Fruit fly (Drosophila melanogaster) whole organism, prepupa: Measurements from ENCODE around the gene CG4911.

Experiments used
- Blimp-1 ChIP-seq: fragments of 200-800 bp; sonication (Bioruptor generic); optimal IDR thresholded peaks from 3 replicates; lab custom pipeline; 2017; ENCODE audit warnings: missing biosample characterization, missing genetic modification characterization, mild to moderate bottlenecking, moderate library complexity, missing genetic modification reagents
- CG10631 ChIP-seq: fragments of 200-800 bp; sonication (Bioruptor generic); optimal IDR thresholded peaks from 2 replicates; lab custom pipeline; 2016; ENCODE audit warnings: missing biosample characterization, missing genetic modification characterization
- CG10669 ChIP-seq: fragments of 200-800 bp; sonication (Bioruptor generic); optimal IDR thresholded peaks from 3 replicates; lab custom pipeline; 2018; ENCODE audit warnings: missing biosample characterization, mild to moderate bottlenecking, missing genetic modification characterization, moderate library complexity
- CG11294 ChIP-seq: fragments of 200-800 bp; sonication (Bioruptor generic); IDR thresholded peaks from 2 replicates; pipeline ENCODE4 v1.3.6; 2022; ENCODE audit warnings: missing biosample characterization, missing genetic modification characterization
- CG11762 ChIP-seq: fragments of 200-800 bp; sonication (Bioruptor generic); optimal IDR thresholded peaks from 3 replicates; lab custom pipeline; 2016; ENCODE audit warnings: missing biosample characterization, missing genetic modification characterization; ENCODE audit not compliant: insufficient read depth
- CG11902 ChIP-seq: fragments of 200-800 bp; sonication (Bioruptor generic); optimal IDR thresholded peaks from 3 replicates; lab custom pipeline; 2016; ENCODE audit warnings: missing biosample characterization, missing genetic modification characterization
- CG15336 ChIP-seq: fragments of 200-800 bp; sonication (Bioruptor generic); IDR thresholded peaks from 2 replicates; pipeline ENCODE4 v1.3.6; 2022; ENCODE audit warnings: missing biosample characterization, missing genetic modification characterization
- CG1621 ChIP-seq: fragments of 200-800 bp; sonication (Bioruptor generic); optimal IDR thresholded peaks from 3 replicates; lab custom pipeline; 2018; ENCODE audit warnings: missing biosample characterization, mild to moderate bottlenecking, missing genetic modification characterization
- CG16779 ChIP-seq: fragments of 200-800 bp; sonication (Bioruptor generic); optimal IDR thresholded peaks from 3 replicates; lab custom pipeline; 2017; ENCODE audit warnings: missing biosample characterization, mild to moderate bottlenecking, missing genetic modification characterization
- CG3032 ChIP-seq: fragments of 200-800 bp; optimal IDR thresholded peaks from 2 replicates; lab custom pipeline; 2019; ENCODE audit warnings: missing biosample characterization, mild to moderate bottlenecking, missing genetic modification characterization, moderate library complexity
- CG31627 ChIP-seq: fragments of 200-800 bp; sonication (Bioruptor generic); optimal IDR thresholded peaks from 3 replicates; lab custom pipeline; 2016; ENCODE audit warnings: missing biosample characterization, missing genetic modification characterization
- CG34406 ChIP-seq: fragments of 200-800 bp; sonication (Bioruptor generic); optimal IDR thresholded peaks from 3 replicates; lab custom pipeline; 2016; ENCODE audit warnings: missing biosample characterization, missing genetic modification characterization
- CG3919 ChIP-seq: fragments of 200-800 bp; sonication (Bioruptor generic); optimal IDR thresholded peaks from 3 replicates; lab custom pipeline; 2016; ENCODE audit warnings: missing biosample characterization, missing genetic modification characterization
- CG4318 ChIP-seq: fragments of 200-800 bp; sonication (Bioruptor generic); optimal IDR thresholded peaks from 3 replicates; lab custom pipeline; 2017; ENCODE audit warnings: missing biosample characterization, mild to moderate bottlenecking, missing genetic modification characterization
- CG6163 ChIP-seq: fragments of 200-800 bp; sonication (Bioruptor generic); IDR thresholded peaks from 3 replicates; pipeline ENCODE4 v1.3.6; 2022; ENCODE audit warnings: missing biosample characterization, missing genetic modification characterization
- CG6276 ChIP-seq: fragments of 200-800 bp; sonication (Bioruptor generic); optimal IDR thresholded peaks from 2 replicates; lab custom pipeline; 2017; ENCODE audit warnings: missing biosample characterization, mild to moderate bottlenecking, missing genetic modification characterization
- CG6792 ChIP-seq: fragments of 200-800 bp; sonication (Bioruptor generic); optimal IDR thresholded peaks from 3 replicates; lab custom pipeline; 2016; ENCODE audit warnings: missing biosample characterization, missing genetic modification characterization
- CG6808 ChIP-seq: fragments of 200-800 bp; sonication (Bioruptor generic); optimal IDR thresholded peaks from 3 replicates; lab custom pipeline; 2017; ENCODE audit warnings: missing biosample characterization, missing genetic modification characterization, mild to moderate bottlenecking, moderate library complexity, missing genetic modification reagents
- CG6854 ChIP-seq: fragments of 200-800 bp; sonication (Bioruptor generic); optimal IDR thresholded peaks from 2 replicates; lab custom pipeline; 2017; ENCODE audit warnings: missing biosample characterization, mild to moderate bottlenecking, missing genetic modification characterization
- CG7368 ChIP-seq: fragments of 200-800 bp; sonication (Bioruptor generic); optimal IDR thresholded peaks from 3 replicates; lab custom pipeline; 2016; ENCODE audit warnings: missing biosample characterization, missing genetic modification characterization
- CG8119 ChIP-seq: fragments of 200-800 bp; sonication (Bioruptor generic); IDR thresholded peaks from 3 replicates; pipeline ENCODE4 v1.3.6; 2022; ENCODE audit warnings: missing biosample characterization, missing genetic modification characterization
- CG8319 ChIP-seq: fragments of 200-800 bp; sonication (Bioruptor generic); optimal IDR thresholded peaks from 3 replicates; lab custom pipeline; 2016; ENCODE audit warnings: missing biosample characterization, missing genetic modification characterization
- CG8632 ChIP-seq: fragments of 200-800 bp; sonication (Bioruptor generic); optimal IDR thresholded peaks from 3 replicates; lab custom pipeline; 2016; ENCODE audit warnings: missing biosample characterization, missing genetic modification characterization
- CG9139 ChIP-seq: fragments of 200-800 bp; sonication (Bioruptor generic); optimal IDR thresholded peaks from 3 replicates; lab custom pipeline; 2017; ENCODE audit warnings: missing biosample characterization, mild to moderate bottlenecking, missing genetic modification characterization
- Eip75B ChIP-seq: fragments of 200-800 bp; sonication (Bioruptor generic); optimal IDR thresholded peaks from 3 replicates; lab custom pipeline; 2016; ENCODE audit warnings: missing biosample characterization, missing genetic modification characterization
- Eip78C ChIP-seq: fragments of 200-800 bp; sonication (Bioruptor generic); peaks from one replicate; lab custom pipeline; 2016; ENCODE audit warnings: missing biosample characterization, missing genetic modification characterization
- Eip93F ChIP-seq: fragments of 200-800 bp; sonication (Bioruptor generic); optimal IDR thresholded peaks from 2 replicates; lab custom pipeline; 2016; ENCODE audit warnings: missing biosample characterization, mild to moderate bottlenecking, missing genetic modification characterization
- Ets21C ChIP-seq: fragments of 200-800 bp; sonication (Bioruptor generic); optimal IDR thresholded peaks from 3 replicates; lab custom pipeline; 2016; ENCODE audit warnings: missing biosample characterization, missing genetic modification characterization
- Ets96B ChIP-seq: fragments of 200-800 bp; optimal IDR thresholded peaks from 2 replicates; lab custom pipeline; 2019; ENCODE audit warnings: missing biosample characterization, mild to moderate bottlenecking, missing genetic modification characterization, moderate library complexity
- Gug ChIP-seq: fragments of 200-800 bp; sonication (Bioruptor generic); IDR thresholded peaks from 2 replicates; pipeline ENCODE4 v1.3.6; 2022; ENCODE audit warnings: missing biosample characterization, missing genetic modification characterization
- Hr38 ChIP-seq: sonication (Bioruptor generic); optimal IDR thresholded peaks from 2 replicates; lab custom pipeline; 2016; ENCODE audit warnings: missing biosample characterization, missing genetic modification characterization
- Hr39 ChIP-seq: fragments of 200-800 bp; sonication (Bioruptor generic); optimal IDR thresholded peaks from 2 replicates; lab custom pipeline; 2016; ENCODE audit warnings: missing biosample characterization, missing genetic modification characterization
- Hr4 ChIP-seq: fragments of 200-800 bp; sonication (Bioruptor generic); optimal IDR thresholded peaks from 3 replicates; lab custom pipeline; 2016; ENCODE audit warnings: missing biosample characterization, missing genetic modification characterization
- Lpt ChIP-seq: fragments of 200-800 bp; sonication (Bioruptor generic); optimal IDR thresholded peaks from 3 replicates; lab custom pipeline; 2016; ENCODE audit warnings: missing biosample characterization, missing genetic modification characterization
- Met ChIP-seq: fragments of 200-800 bp; sonication (Bioruptor generic); optimal IDR thresholded peaks from 3 replicates; lab custom pipeline; 2016; ENCODE audit warnings: missing biosample characterization, missing genetic modification characterization
- OdsH ChIP-seq: fragments of 200-800 bp; sonication (Bioruptor generic); optimal IDR thresholded peaks from 3 replicates; lab custom pipeline; 2016; ENCODE audit warnings: missing biosample characterization, missing genetic modification characterization
- Smox ChIP-seq: fragments of 200-800 bp; sonication (Bioruptor generic); optimal IDR thresholded peaks from 3 replicates; lab custom pipeline; 2016; ENCODE audit warnings: missing biosample characterization, missing genetic modification characterization
- Sox102F ChIP-seq: fragments of 200-800 bp; sonication (Bioruptor generic); optimal IDR thresholded peaks from 2 replicates; lab custom pipeline; 2016; ENCODE audit warnings: missing biosample characterization, mild to moderate bottlenecking, missing genetic modification characterization
- Sox14 ChIP-seq: fragments of 200-800 bp; sonication (Bioruptor generic); optimal IDR thresholded peaks from 3 replicates; lab custom pipeline; 2016; ENCODE audit warnings: missing biosample characterization, missing genetic modification characterization
- achi ChIP-seq: fragments of 200-800 bp; sonication (Bioruptor generic); optimal IDR thresholded peaks from 3 replicates; lab custom pipeline; 2016; ENCODE audit warnings: missing biosample characterization, missing genetic modification characterization
- acj6 ChIP-seq: fragments of 200-800 bp; sonication (Bioruptor generic); optimal IDR thresholded peaks from 3 replicates; lab custom pipeline; 2016; ENCODE audit warnings: missing biosample characterization, missing genetic modification characterization
- cyc ChIP-seq: fragments of 200-800 bp; sonication (Bioruptor generic); optimal IDR thresholded peaks from 3 replicates; lab custom pipeline; 2016; ENCODE audit warnings: missing biosample characterization, missing genetic modification characterization
- eg ChIP-seq: fragments of 200-800 bp; sonication (Bioruptor generic); IDR thresholded peaks from 3 replicates; pipeline ENCODE4 v1.3.6; 2022; ENCODE audit warnings: missing biosample characterization, missing genetic modification characterization
- esn ChIP-seq: fragments of 200-800 bp; sonication (Bioruptor generic); optimal IDR thresholded peaks from 2 replicates; lab custom pipeline; 2016; ENCODE audit warnings: missing biosample characterization, mild to moderate bottlenecking, missing genetic modification characterization, moderate library complexity
- fd85E ChIP-seq: fragments of 200-800 bp; sonication (Bioruptor generic); optimal IDR thresholded peaks from 3 replicates; lab custom pipeline; 2016; ENCODE audit warnings: missing biosample characterization, missing genetic modification characterization
- lz ChIP-seq: fragments of 200-800 bp; sonication (Bioruptor generic); optimal IDR thresholded peaks from 3 replicates; lab custom pipeline; 2016; ENCODE audit warnings: missing biosample characterization, missing genetic modification characterization
- net ChIP-seq: fragments of 200-800 bp; sonication (Bioruptor generic); optimal IDR thresholded peaks from 3 replicates; lab custom pipeline; 2016; ENCODE audit warnings: missing biosample characterization, missing genetic modification characterization
- spab ChIP-seq: fragments of 200-800 bp; sonication (Bioruptor generic); optimal IDR thresholded peaks from 2 replicates; lab custom pipeline; 2017; ENCODE audit warnings: missing biosample characterization, mild to moderate bottlenecking, missing genetic modification characterization, missing genetic modification reagents
- svp ChIP-seq: fragments of 200-800 bp; sonication (Bioruptor generic); peaks from one replicate; lab custom pipeline; 2016; ENCODE audit warnings: missing biosample characterization, missing genetic modification characterization
- topi ChIP-seq: fragments of 200-800 bp; sonication (Bioruptor generic); optimal IDR thresholded peaks from 3 replicates; lab custom pipeline; 2016; ENCODE audit warnings: missing biosample characterization, missing genetic modification characterization
- vri ChIP-seq: fragments of 200-800 bp; sonication (Bioruptor generic); optimal IDR thresholded peaks from 3 replicates; lab custom pipeline; 2016; ENCODE audit warnings: missing biosample characterization, mild to moderate bottlenecking, missing genetic modification characterization

The CG4911 gene

dm6 chr3L:9055870-9056807, 16.4 kb downstream of the CG4911 start:
- no peak for TF ChIP-seq CG8119 (GFP tag; lab: Robert Waterston, UW)
- TF ChIP-seq CG31627, result no peak
- no peak for TF ChIP-seq Smox (GFP tag; lab: Kevin White, UChicago)
- no peak for TF ChIP-seq CG7368 (GFP tag; lab: Kevin White, UChicago)
- no peak for TF ChIP-seq CG9139 (GFP tag; lab: Kevin White, UChicago)
- no peak for TF ChIP-seq CG1621 (tag; lab: Kevin White, UChicago)
- no peak for TF ChIP-seq Eip93F (GFP tag; lab: Kevin White, UChicago)
- TF ChIP-seq Gug, result no peak
- TF ChIP-seq Lpt (GFP tag; lab: Kevin White, UChicago), result peak; percentile 65
- TF ChIP-seq acj6, result no peak
- no peak for TF ChIP-seq CG34406 (GFP tag; lab: Kevin White, UChicago)
- no peak for TF ChIP-seq CG11294
- no peak for TF ChIP-seq Hr39
- no peak for TF ChIP-seq cyc
- no peak for TF ChIP-seq Sox14 (GFP tag; lab: Kevin White, UChicago)
- no peak for TF ChIP-seq Sox102F
- TF ChIP-seq CG3032 (tag; lab: Kevin White, UChicago), result no peak
- TF ChIP-seq fd85E (GFP tag; lab: Kevin White, UChicago), result no peak
- TF ChIP-seq CG6276 (GFP tag; lab: Kevin White, UChicago), result no peak
- TF ChIP-seq Eip78C (GFP tag; lab: Kevin White, UChicago), result no peak
- TF ChIP-seq CG4318 (GFP tag; lab: Kevin White, UChicago), result no peak
- TF ChIP-seq svp, result no peak
- TF ChIP-seq Met, result no peak
- no peak for TF ChIP-seq CG3919
- no peak for TF ChIP-seq achi (GFP tag; lab: Kevin White, UChicago)
- TF ChIP-seq esn (GFP tag; lab: Kevin White, UChicago), result no peak
- TF ChIP-seq topi (GFP tag; lab: Kevin White, UChicago), result no peak
- no peak for TF ChIP-seq Eip75B (GFP tag; lab: Kevin White, UChicago)
- TF ChIP-seq CG6792 (GFP tag; lab: Kevin White, UChicago), result no peak
- TF ChIP-seq Hr4 (GFP tag; lab: Kevin White, UChicago), result no peak
- peak; percentile 17 for TF ChIP-seq CG6854 (GFP tag; lab: Kevin White, UChicago)
- no peak for TF ChIP-seq CG11762 (GFP tag; lab: Kevin White, UChicago)
- no peak for TF ChIP-seq Hr38
- TF ChIP-seq eg (GFP tag; lab: Robert Waterston, UW), result no peak
- no peak for TF ChIP-seq Ets96B (tag; lab: Kevin White, UChicago)
- no peak for TF ChIP-seq CG15336 (GFP tag; lab: Robert Waterston, UW)
- TF ChIP-seq net (GFP tag; lab: Kevin White, UChicago), result peak; percentile 37
- no peak for TF ChIP-seq CG8319
- TF ChIP-seq spab (GFP tag; lab: Kevin White, UChicago), result no peak
- no peak for TF ChIP-seq Ets21C (GFP tag; lab: Kevin White, UChicago)
- TF ChIP-seq lz, result no peak
- TF ChIP-seq CG6163, result 0 out of 3 replicates have a peak, but pooled peaks have one; percentile 16
- peak; percentile 91 for TF ChIP-seq vri (GFP tag; lab: Kevin White, UChicago)
- no peak for TF ChIP-seq Blimp-1 (GFP tag; lab: Kevin White, UChicago)
- no peak for TF ChIP-seq CG8632 (GFP tag; lab: Kevin White, UChicago)
- TF ChIP-seq CG10631 (GFP tag; lab: Kevin White, UChicago), result no peak
- TF ChIP-seq CG6808 (GFP tag; lab: Kevin White, UChicago), result no peak
- TF ChIP-seq CG10669, result no peak
- no peak for TF ChIP-seq CG11902 (GFP tag; lab: Kevin White, UChicago)
- TF ChIP-seq CG16779 (tag; lab: Kevin White, UChicago), result no peak
- no peak for TF ChIP-seq OdsH (GFP tag; lab: Kevin White, UChicago)
